Worm (Caenorhabditis elegans): ENCODE measurements around the gene Y43F8B.29.

- no peak for TF ChIP-seq nhr-77 (tag; optimal IDR thresholded peaks at IDR 0.05)
- no peak for TF ChIP-seq mep-1 (tag; optimal IDR thresholded peaks at IDR 0.05)
- TF ChIP-seq mdl-1 (tag; optimal IDR thresholded peaks at IDR 0.05): no peak
- no peak for TF ChIP-seq mxl-2 (GFP tag; conservative IDR thresholded peaks at IDR 0.05)
- no peak for TF ChIP-seq F49E8.2 (tag; optimal IDR thresholded peaks at IDR 0.05; ENCODE audit: borderline replicate concordance)
- no peak for TF ChIP-seq snpc-4 (tag; optimal IDR thresholded peaks at IDR 0.05)
- TF ChIP-seq ZK546.5 (tag; optimal IDR thresholded peaks at IDR 0.05): no peak
- no peak for TF ChIP-seq zag-1 (tag; optimal IDR thresholded peaks at IDR 0.05)
Measured at ce11 chrV:19462020-19462419, 29.4 kb upstream of the Y43F8B.29 start, which contains the start of gene Y43F8B.15.
